Worm (Caenorhabditis elegans) whole organism, mixed stage, embryonic: Measurements from ENCODE around the gene pals-34.

ENCODE experiments used
- ceh-39 ChIP-seq: fragments of 150-350 bp; optimal IDR thresholded peaks from 2 replicates; lab custom pipeline; 2014; ENCODE audit warnings: missing biosample characterization, missing genetic modification characterization
- ces-1 ChIP-seq: fragments of 150-350 bp; optimal IDR thresholded peaks from 2 replicates; lab custom pipeline; 2014; ENCODE audit warnings: missing biosample characterization, missing genetic modification reagents, missing genetic modification characterization
- ham-2 ChIP-seq: fragments of 200-800 bp; sonication (Bioruptor generic); optimal IDR thresholded peaks from 2 replicates; lab custom pipeline; 2018; ENCODE audit warnings: mild to moderate bottlenecking, missing genetic modification characterization, missing compliant biosample characterization
- lsy-2 ChIP-seq: fragments of 150-350 bp; optimal IDR thresholded peaks from 2 replicates; lab custom pipeline; 2014; ENCODE audit warnings: missing biosample characterization, missing genetic modification characterization
- nhr-76 ChIP-seq: sonication (generic microtip); optimal IDR thresholded peaks from 2 replicates; lab custom pipeline; 2017; ENCODE audit warnings: missing biosample characterization, missing genetic modification characterization
- pha-4 ChIP-seq: fragments of 150-350 bp; optimal IDR thresholded peaks from 2 replicates; lab custom pipeline; 2018; ENCODE audit warnings: missing biosample characterization, missing genetic modification reagents, missing genetic modification characterization
- snpc-4 ChIP-seq: fragments of 150-350 bp; optimal IDR thresholded peaks from 2 replicates; lab custom pipeline; 2014; ENCODE audit warnings: missing biosample characterization, missing genetic modification characterization
- sptf-1 ChIP-seq: sonication (generic microtip); optimal IDR thresholded peaks from 2 replicates; lab custom pipeline; 2017; ENCODE audit warnings: mild to moderate bottlenecking, missing genetic modification characterization, moderate library complexity, missing compliant biosample characterization
- zip-8 ChIP-seq: fragments of 150-350 bp; optimal IDR thresholded peaks from 2 replicates; lab custom pipeline; 2014; ENCODE audit warnings: missing biosample characterization, missing genetic modification characterization
- ztf-11 ChIP-seq: fragments of 150-350 bp; optimal IDR thresholded peaks from 2 replicates; lab custom pipeline; 2014; ENCODE audit warnings: missing biosample characterization, missing genetic modification characterization

DNA sequence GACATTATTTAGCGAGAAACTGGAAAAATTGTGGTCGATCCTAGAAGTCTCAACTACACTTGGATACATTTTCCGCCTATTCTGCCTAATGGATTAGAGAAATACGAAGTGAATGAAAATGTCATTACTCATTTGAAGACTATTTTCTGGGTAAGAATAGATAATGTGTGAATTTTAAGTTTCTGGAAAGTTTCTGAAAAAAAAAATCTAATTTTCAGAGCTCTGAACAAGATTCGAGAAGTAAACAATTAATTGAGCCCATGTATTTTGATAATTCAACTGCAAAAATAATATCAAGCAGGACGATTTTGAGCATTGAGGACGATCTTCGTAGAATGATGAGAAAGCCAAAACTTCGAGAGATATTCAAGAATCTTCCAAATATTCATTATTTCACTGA, 10.1 kb downstream of the pals-34 start:
- TF ChIP-seq ztf-11 (tag; lab: Kevin White, UChicago), result no peak
- TF ChIP-seq snpc-4 (tag; lab: Kevin White, UChicago), result no peak
- no peak for TF ChIP-seq pha-4 (tag; lab: Kevin White, UChicago)
- no peak for TF ChIP-seq sptf-1
- TF ChIP-seq ham-2 (GFP tag; lab: Kevin White, UChicago), result no peak
- TF ChIP-seq ceh-39, result no peak
- no peak for TF ChIP-seq zip-8 (tag; lab: Kevin White, UChicago)
- no peak for TF ChIP-seq nhr-76 (tag; lab: Kevin White, UChicago)
- no peak for TF ChIP-seq ces-1
- no peak for TF ChIP-seq lsy-2 (tag; lab: Kevin White, UChicago)
